Fruit fly (Drosophila melanogaster) whole organism, embryonic: Measurements from ENCODE around the gene CG18808.

Experiments used
- chinmo ChIP-seq: fragments of 200-800 bp; sonication (Bioruptor generic); IDR thresholded peaks from 4 replicates; pipeline ENCODE4 v1.3.6; 2022; ENCODE audit warnings: missing biosample characterization, missing genetic modification characterization; ENCODE audit not compliant: partially characterized antibody
- rib ChIP-seq: fragments of 200-800 bp; sonication (Bioruptor generic); IDR thresholded peaks from 2 replicates; pipeline ENCODE4 v1.3.6; 2022; ENCODE audit warnings: missing biosample characterization, missing genetic modification characterization

DNA sequence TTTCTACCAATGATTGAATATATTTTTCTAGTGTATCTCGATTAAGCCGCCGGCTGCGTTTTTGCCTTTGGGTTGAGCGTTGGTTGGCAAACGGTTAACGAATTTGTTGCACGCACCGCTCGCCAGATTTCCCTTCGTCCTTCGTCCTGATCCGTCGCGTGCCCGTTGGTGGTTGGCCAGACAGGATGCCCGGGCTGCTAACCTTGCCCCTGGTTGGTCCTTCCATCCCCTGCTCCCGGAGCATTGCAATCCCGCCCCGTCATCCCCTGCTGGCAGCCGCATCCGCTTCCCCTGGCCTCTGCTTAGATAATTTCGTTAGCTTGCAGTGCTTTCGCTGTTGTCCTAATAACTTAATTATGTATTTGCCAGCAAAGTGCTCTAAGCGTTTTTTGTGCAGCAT is 36.2 kb upstream of the CG18808 start:
- TF ChIP-seq chinmo (GFP tag; lab: Robert Waterston, UW) (no peak), rib (GFP tag; lab: Robert Waterston, UW) (no peak)
